Fruit fly (Drosophila melanogaster) Kc167 (cell line): Measurements from ENCODE around the gene pasi2.

Experiments
- Myc ChIP-seq: fragments of >200 bp; optimal IDR thresholded peaks from 2 replicates; lab custom pipeline; 2017; ENCODE audit warnings: missing external identifiers
- Sin3A ChIP-seq: fragments of >200 bp; optimal IDR thresholded peaks from 2 replicates; lab custom pipeline; 2018; ENCODE audit warnings: missing external identifiers
- h ChIP-seq: fragments of >200 bp; optimal IDR thresholded peaks from 3 replicates; lab custom pipeline; 2018; ENCODE audit warnings: missing external identifiers
- insv ChIP-seq: fragments of >200 bp; optimal IDR thresholded peaks from 3 replicates; lab custom pipeline; 2018; ENCODE audit warnings: missing external identifiers
- psq ChIP-seq: fragments of >200 bp; optimal IDR thresholded peaks from 2 replicates; lab custom pipeline; 2017; ENCODE audit warnings: missing external identifiers
- ttk ChIP-seq: sonication (Bioruptor generic); optimal IDR thresholded peaks from 2 replicates; lab custom pipeline; 2017; ENCODE audit warnings: missing external identifiers

Gene pasi2

dm6 chr3R:9334592-9335518 is at the start of gene pasi2, which contains the start of gene Aduk:
Gene pasi2 (plus strand): TSS chr3R:9335170.
Gene Aduk (minus strand): TSS chr3R:9334714.
- TF ChIP-seq insv (lab: Kevin White, UChicago) (no peak), h (lab: Kevin White, UChicago) (no peak), Myc (no peak)

DNA sequence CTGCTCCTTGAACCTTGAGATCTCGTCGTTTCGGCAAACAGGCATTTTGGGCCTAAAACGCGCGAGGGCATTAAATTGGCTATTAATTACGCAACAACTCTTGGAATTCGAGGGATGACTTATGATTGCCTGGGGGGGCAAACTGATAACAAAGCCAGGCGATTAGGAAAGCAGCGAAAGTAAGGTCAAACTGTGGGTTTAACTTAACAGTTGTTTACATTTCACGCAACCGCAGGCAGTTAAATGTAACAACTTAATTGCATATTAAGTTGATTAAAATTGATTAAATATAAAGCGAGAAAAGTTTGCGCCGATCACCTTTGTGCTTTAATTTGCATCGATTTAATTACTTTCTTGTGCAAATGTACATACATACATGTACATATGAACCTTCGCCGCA is 47.3 kb upstream of the pasi2 start:
- TF ChIP-seq Sin3A (lab: Kevin White, UChicago) (no peak), Myc (no peak), insv (lab: Kevin White, UChicago) (no peak), psq (lab: Kevin White, UChicago) (no peak), ttk (no peak), h (lab: Kevin White, UChicago) (no peak)

dm6 chr3R:9297163-9297562 is 37.8 kb upstream of the pasi2 start:
- TF ChIP-seq insv (lab: Kevin White, UChicago): no peak
- no peak for TF ChIP-seq Sin3A (lab: Kevin White, UChicago)
- no peak for TF ChIP-seq psq (lab: Kevin White, UChicago)
- no peak for TF ChIP-seq ttk
- TF ChIP-seq h (lab: Kevin White, UChicago): no peak
- no peak for TF ChIP-seq Myc

- TF ChIP-seq Sin3A (lab: Kevin White, UChicago) (no peak), psq (lab: Kevin White, UChicago) (no peak), ttk (no peak), h (lab: Kevin White, UChicago) (no peak), insv (lab: Kevin White, UChicago) (no peak)
Measured at dm6 chr3R:9321470-9321869, 13.5 kb upstream of the pasi2 start, which contains the start of gene HP1e. Gene HP1e (plus strand): TSS chr3R:9321770.

- TF ChIP-seq ttk: no peak
- TF ChIP-seq h (lab: Kevin White, UChicago): no peak
- no peak for TF ChIP-seq Myc
- no peak for TF ChIP-seq insv (lab: Kevin White, UChicago)
- TF ChIP-seq Sin3A (lab: Kevin White, UChicago): no peak
- TF ChIP-seq psq (lab: Kevin White, UChicago): no peak
Measured at dm6 chr3R:9328411-9328810, 6.6 kb upstream of the pasi2 start, which contains the start of gene CG8861. Gene CG8861 (minus strand): TSS chr3R:9328511.

dm6 chr3R:9328812-9329211 is 6.2 kb upstream of the pasi2 start:
- TF ChIP-seq psq (lab: Kevin White, UChicago) (no peak), h (lab: Kevin White, UChicago) (no peak), Myc (no peak), insv (lab: Kevin White, UChicago) (no peak), Sin3A (lab: Kevin White, UChicago) (no peak), ttk (no peak)

- TF ChIP-seq ttk (no peak), Myc (no peak), psq (lab: Kevin White, UChicago) (no peak), insv (lab: Kevin White, UChicago) (no peak), Sin3A (lab: Kevin White, UChicago) (no peak), h (lab: Kevin White, UChicago) (no peak)
Measured at dm6 chr3R:9330231-9330630, 4.7 kb upstream of the pasi2 start, which contains the start of gene CG12951. Gene CG12951 (minus strand): TSS chr3R:9330331.

- TF ChIP-seq psq (lab: Kevin White, UChicago) (no peak), ttk (no peak), insv (lab: Kevin White, UChicago) (no peak), Sin3A (lab: Kevin White, UChicago) (no peak), h (lab: Kevin White, UChicago) (no peak), Myc (no peak)
Measured at dm6 chr3R:9331861-9332260, 3.1 kb upstream of the pasi2 start, which contains the start of gene CG16749. Gene CG16749 (minus strand): TSS chr3R:9331885.

DNA sequence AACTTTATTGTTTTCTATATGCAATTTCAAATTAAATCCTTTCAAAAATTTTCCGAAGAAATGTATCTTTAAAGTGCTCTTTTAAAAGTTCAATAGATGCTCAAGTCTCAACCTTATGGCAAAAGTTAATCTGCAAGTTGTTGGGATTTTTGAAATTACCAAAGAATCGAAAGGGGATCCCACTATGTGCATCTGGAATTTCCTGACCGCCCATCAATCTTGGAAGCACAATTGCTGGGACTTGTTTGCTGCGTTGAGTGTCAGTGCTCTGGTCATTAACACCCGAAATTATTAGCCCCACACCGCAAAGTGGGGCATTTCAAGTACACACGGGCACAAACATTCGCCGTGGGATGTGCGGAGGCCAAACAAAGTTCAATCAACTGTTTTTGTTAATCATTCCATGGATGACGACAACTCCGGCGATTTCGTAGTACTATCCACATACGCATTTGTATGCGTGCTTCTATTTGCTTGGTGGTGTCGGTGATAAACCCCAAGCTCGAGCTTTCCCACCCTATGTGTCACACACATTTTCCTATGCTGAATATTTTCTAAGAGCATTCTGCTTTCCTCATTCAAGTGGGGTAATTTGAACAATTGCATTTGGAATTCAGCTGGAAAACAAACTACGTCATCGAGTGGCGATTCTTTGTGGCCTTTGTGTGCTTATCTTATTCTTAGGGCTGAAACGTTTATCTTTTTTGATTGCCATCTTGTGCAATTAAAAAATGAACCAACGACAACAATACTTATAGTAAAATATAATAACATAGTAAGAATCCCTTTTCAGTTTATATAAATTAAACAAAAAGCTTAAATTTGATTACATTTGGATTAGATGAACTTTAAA is 2.7 kb downstream of the pasi2 start:
- TF ChIP-seq psq (lab: Kevin White, UChicago) (no peak), ttk (no peak), Sin3A (lab: Kevin White, UChicago) (no peak), insv (lab: Kevin White, UChicago) (no peak), h (lab: Kevin White, UChicago) (no peak), Myc (no peak)

dm6 chr3R:9338771-9339170 is 3.8 kb downstream of the pasi2 start:
- no peak for TF ChIP-seq Myc
- TF ChIP-seq h (lab: Kevin White, UChicago): no peak
- no peak for TF ChIP-seq psq (lab: Kevin White, UChicago)
- TF ChIP-seq ttk: no peak
- TF ChIP-seq insv (lab: Kevin White, UChicago): no peak
- no peak for TF ChIP-seq Sin3A (lab: Kevin White, UChicago)

- TF ChIP-seq Sin3A (lab: Kevin White, UChicago) (no peak), psq (lab: Kevin White, UChicago) (no peak), ttk (no peak), insv (lab: Kevin White, UChicago) (no peak), Myc (no peak), h (lab: Kevin White, UChicago) (no peak)
Measured at dm6 chr3R:9339176-9340075, 4.5 kb downstream of the pasi2 start.
